Worm (Caenorhabditis elegans) whole organism, L4 larva: ENCODE data around the gene C05A2.4.

Source experiments
- F49E8.2 ChIP-seq: sonication (generic microtip); optimal IDR thresholded peaks from 2 replicates; lab custom pipeline; 2016; ENCODE audit warnings: missing compliant biosample characterization, mild to moderate bottlenecking, missing genetic modification characterization, borderline replicate concordance
- R02D3.7 ChIP-seq: fragments of 150-350 bp; sonication (generic microtip); optimal IDR thresholded peaks from 3 replicates; lab custom pipeline; 2014; ENCODE audit warnings: missing biosample characterization, missing genetic modification characterization
- T26A8.4 ChIP-seq: fragments of 200-800 bp; sonication (Bioruptor generic); IDR thresholded peaks from 2 replicates; pipeline ENCODE4 v1.3.6; 2022; ENCODE audit warnings: missing genetic modification characterization, missing compliant biosample characterization
- Y48G9A.11 ChIP-seq: fragments of 200-800 bp; sonication (Bioruptor generic); IDR thresholded peaks from 2 replicates; pipeline ENCODE4 v1.3.6; 2022; ENCODE audit warnings: missing genetic modification reagents, missing genetic modification characterization, missing compliant biosample characterization
- ZK546.5 ChIP-seq, 2 experiments: sonication (generic microtip); optimal IDR thresholded peaks; 2 replicates each; lab custom pipeline; 2017; ENCODE audit warnings: missing biosample characterization in 2 of 2, missing genetic modification characterization in 2 of 2
- aly-2 ChIP-seq: sonication (generic microtip); optimal IDR thresholded peaks from 2 replicates; lab custom pipeline; 2018; ENCODE audit warnings: missing biosample characterization, missing genetic modification characterization
- ama-1 ChIP-seq: fragments of 150-350 bp; optimal IDR thresholded peaks from 2 replicates; lab custom pipeline; 2014; ENCODE audit warnings: inconsistent platforms, mixed read lengths
- attf-4 ChIP-seq: sonication (generic microtip); optimal IDR thresholded peaks from 3 replicates; lab custom pipeline; 2017; ENCODE audit warnings: missing biosample characterization, missing genetic modification characterization
- ceh-32 ChIP-seq: sonication (generic microtip); optimal IDR thresholded peaks from 2 replicates; lab custom pipeline; 2016; ENCODE audit warnings: mild to moderate bottlenecking, missing genetic modification characterization, missing compliant biosample characterization; ENCODE audit not compliant: poor library complexity
- ceh-44 ChIP-seq: fragments of 200-800 bp; sonication (Bioruptor generic); IDR thresholded peaks from 2 replicates; pipeline ENCODE4 v1.3.6; 2022; ENCODE audit warnings: missing genetic modification reagents, missing genetic modification characterization, missing compliant biosample characterization
- ceh-62 ChIP-seq: sonication (generic microtip); optimal IDR thresholded peaks from 2 replicates; lab custom pipeline; 2017; ENCODE audit warnings: missing biosample characterization, missing genetic modification characterization
- ces-1 ChIP-seq: fragments of 150-350 bp; sonication (generic microtip); optimal IDR thresholded peaks from 4 replicates; lab custom pipeline; 2014; ENCODE audit warnings: missing biosample characterization, missing genetic modification reagents, missing genetic modification characterization
- cey-2 ChIP-seq: sonication (generic microtip); optimal IDR thresholded peaks from 3 replicates; lab custom pipeline; 2017; ENCODE audit warnings: missing genetic modification characterization, mild to moderate bottlenecking, missing compliant biosample characterization, antibody characterized with exemption, borderline replicate concordance; ENCODE audit not compliant: insufficient read depth
- ctbp-1 ChIP-seq: fragments of 200-800 bp; sonication (Bioruptor generic); IDR thresholded peaks from 2 replicates; pipeline ENCODE4 v1.3.6; 2022; ENCODE audit warnings: missing genetic modification reagents, missing genetic modification characterization, missing compliant biosample characterization
- daf-16 ChIP-seq, 3 experiments: sonication (generic microtip); optimal IDR thresholded peaks; 2 replicates each; lab custom pipeline; 2016 to 2017; ENCODE audit warnings: missing genetic modification characterization in 3 of 3, missing genetic modification reagents in 3 of 3, mild to moderate bottlenecking in 2 of 3, missing compliant biosample characterization in 2 of 3, missing biosample characterization in 1 of 3, moderate library complexity in 1 of 3
- dmd-6 ChIP-seq: fragments of 200-800 bp; sonication (Bioruptor generic); IDR thresholded peaks from 2 replicates; pipeline ENCODE4 v1.3.6; 2022; ENCODE audit warnings: missing genetic modification reagents, missing genetic modification characterization, missing compliant biosample characterization
- dmd-8 ChIP-seq: fragments of 200-800 bp; sonication (Bioruptor generic); IDR thresholded peaks from 2 replicates; pipeline ENCODE4 v1.3.6; 2022; ENCODE audit warnings: missing genetic modification characterization, missing compliant biosample characterization
- duxl-1 ChIP-seq: sonication (generic microtip); optimal IDR thresholded peaks from 2 replicates; lab custom pipeline; 2016; ENCODE audit warnings: mild to moderate bottlenecking, missing genetic modification characterization, moderate library complexity, missing compliant biosample characterization; ENCODE audit not compliant: poor library complexity
- dve-1 ChIP-seq: sonication (generic microtip); optimal IDR thresholded peaks from 2 replicates; lab custom pipeline; 2017; ENCODE audit warnings: antibody characterized with exemption, mild to moderate bottlenecking, missing genetic modification characterization, missing compliant biosample characterization; ENCODE audit not compliant: insufficient read depth
- egl-27 ChIP-seq: sonication (generic microtip); optimal IDR thresholded peaks from 3 replicates; lab custom pipeline; 2017; ENCODE audit warnings: missing biosample characterization, missing genetic modification reagents, missing genetic modification characterization
- fkh-10 ChIP-seq: fragments of 150-350 bp; optimal IDR thresholded peaks from 2 replicates; lab custom pipeline; 2014; ENCODE audit warnings: missing biosample characterization, missing genetic modification reagents, missing genetic modification characterization
- hlh-30 ChIP-seq: sonication (generic microtip); optimal IDR thresholded peaks from 2 replicates; lab custom pipeline; 2017; ENCODE audit warnings: antibody characterized with exemption, mild to moderate bottlenecking, missing genetic modification characterization, missing compliant biosample characterization; ENCODE audit not compliant: insufficient read depth
- hmg-1.1 ChIP-seq: fragments of 200-800 bp; sonication (Bioruptor generic); IDR thresholded peaks from 2 replicates; pipeline ENCODE4 v1.3.6; 2022; ENCODE audit warnings: missing genetic modification reagents, missing genetic modification characterization, missing compliant biosample characterization
- jun-1 ChIP-seq: fragments of 150-350 bp; optimal IDR thresholded peaks from 2 replicates; lab custom pipeline; 2014; ENCODE audit warnings: missing biosample characterization, missing genetic modification reagents, missing genetic modification characterization
- lim-7 ChIP-seq: fragments of 200-800 bp; sonication (Bioruptor generic); IDR thresholded peaks from 2 replicates; pipeline ENCODE4 v1.3.6; 2022; ENCODE audit warnings: missing genetic modification characterization, missing compliant biosample characterization
- lin-15B ChIP-seq: fragments of 150-350 bp; sonication (generic microtip); optimal IDR thresholded peaks from 3 replicates; lab custom pipeline; 2014; ENCODE audit warnings: missing biosample characterization, missing genetic modification characterization
- lin-29 ChIP-seq: fragments of 200-800 bp; sonication (Bioruptor generic); IDR thresholded peaks from 2 replicates; pipeline ENCODE4 v1.3.6; 2022; ENCODE audit warnings: missing genetic modification reagents, missing genetic modification characterization, missing compliant biosample characterization
- lir-3 ChIP-seq: sonication (generic microtip); optimal IDR thresholded peaks from 2 replicates; lab custom pipeline; 2016; ENCODE audit warnings: mild to moderate bottlenecking, missing genetic modification characterization, missing compliant biosample characterization
- lsy-2 ChIP-seq, 2 experiments: fragments of 150-350 bp in 1 of 2; sonication (generic microtip) in 1 of 2; optimal IDR thresholded peaks; 2 replicates each; lab custom pipeline; 2014 to 2017; ENCODE audit warnings: missing biosample characterization in 2 of 2, missing genetic modification characterization in 2 of 2
- madf-5 ChIP-seq, 2 experiments: fragments of 200-800 bp; sonication (Bioruptor generic); IDR thresholded peaks; 2 replicates each; pipeline ENCODE4 v1.3.6; 2022; ENCODE audit warnings: missing compliant biosample characterization in 2 of 2, missing genetic modification characterization in 2 of 2
- mdl-1 ChIP-seq, 2 experiments: fragments of 150-350 bp in 1 of 2; sonication (generic microtip) in 1 of 2; optimal IDR thresholded peaks; 2 replicates each; lab custom pipeline; 2014 to 2017; ENCODE audit warnings: missing biosample characterization in 2 of 2, missing genetic modification characterization in 2 of 2
- mep-1 ChIP-seq: fragments of 150-350 bp; sonication (generic microtip); optimal IDR thresholded peaks from 3 replicates; lab custom pipeline; 2014; ENCODE audit warnings: missing biosample characterization, missing genetic modification characterization
- mxl-3 ChIP-seq: fragments of 200-800 bp; sonication (Bioruptor generic); optimal IDR thresholded peaks from 2 replicates; lab custom pipeline; 2018; ENCODE audit warnings: mild to moderate bottlenecking, missing genetic modification characterization, missing compliant biosample characterization
- nhr-11 ChIP-seq: fragments of 150-350 bp; optimal IDR thresholded peaks from 2 replicates; lab custom pipeline; 2014; ENCODE audit warnings: missing biosample characterization, missing genetic modification characterization
- nhr-111 ChIP-seq: fragments of 200-800 bp; sonication (Bioruptor generic); optimal IDR thresholded peaks from 2 replicates; lab custom pipeline; 2018; ENCODE audit warnings: mild to moderate bottlenecking, missing genetic modification characterization, missing compliant biosample characterization
- nhr-28 ChIP-seq: fragments of 150-350 bp; optimal IDR thresholded peaks from 2 replicates; lab custom pipeline; 2014; ENCODE audit warnings: missing biosample characterization, missing genetic modification characterization
- nhr-48 ChIP-seq: sonication (generic microtip); optimal IDR thresholded peaks from 2 replicates; lab custom pipeline; 2016; ENCODE audit warnings: mild to moderate bottlenecking, missing genetic modification characterization, missing compliant biosample characterization
- rbr-2 ChIP-seq: sonication (generic microtip); optimal IDR thresholded peaks from 2 replicates; lab custom pipeline; 2016; ENCODE audit warnings: missing genotype, missing genetic modification characterization, missing compliant biosample characterization
- saeg-2 ChIP-seq: fragments of 200-800 bp; sonication (Bioruptor generic); IDR thresholded peaks from 2 replicates; pipeline ENCODE4 v1.3.6; 2022; ENCODE audit warnings: missing genetic modification reagents, missing genetic modification characterization, missing compliant biosample characterization
- skn-1 ChIP-seq: fragments of 150-350 bp; optimal IDR thresholded peaks from 2 replicates; lab custom pipeline; 2014; ENCODE audit warnings: missing biosample characterization, missing genetic modification characterization
- snpc-4 ChIP-seq: fragments of 150-350 bp; optimal IDR thresholded peaks from 2 replicates; lab custom pipeline; 2014; ENCODE audit warnings: missing biosample characterization, missing genetic modification characterization
- spr-1 ChIP-seq: sonication (generic microtip); optimal IDR thresholded peaks from 2 replicates; lab custom pipeline; 2016; ENCODE audit warnings: mild to moderate bottlenecking, missing genetic modification characterization, missing compliant biosample characterization
- tra-1 ChIP-seq: fragments of 200-800 bp; sonication (Bioruptor generic); IDR thresholded peaks from 2 replicates; pipeline ENCODE4 v1.3.6; 2022; ENCODE audit warnings: missing genetic modification reagents, missing genetic modification characterization, missing compliant biosample characterization
- unc-39 ChIP-seq: sonication (generic microtip); optimal IDR thresholded peaks from 2 replicates; lab custom pipeline; 2017; ENCODE audit warnings: missing biosample characterization, missing genetic modification characterization
- unc-62 ChIP-seq, 3 experiments: fragments of 150-350 bp in 1 of 3; sonication (generic microtip); optimal IDR thresholded peaks in 2 of 3; peaks in 1 of 3; 1 replicate in 1 of 3; 2 replicates in 2 of 3; lab custom pipeline; 2014 to 2017; ENCODE audit warnings: missing biosample characterization in 3 of 3, missing genetic modification characterization in 3 of 3, missing genetic modification reagents in 3 of 3, missing genotype in 1 of 3
- vab-7 ChIP-seq: fragments of 200-800 bp; sonication (Bioruptor generic); IDR thresholded peaks from 2 replicates; pipeline ENCODE4 v1.3.6; 2022; ENCODE audit warnings: missing genetic modification reagents, missing genetic modification characterization, missing compliant biosample characterization
- zip-11 ChIP-seq: fragments of 200-800 bp; sonication (Bioruptor generic); IDR thresholded peaks from 2 replicates; pipeline ENCODE4 v1.3.6; 2022; ENCODE audit warnings: missing genetic modification characterization, missing compliant biosample characterization
- zip-2 ChIP-seq: fragments of 150-350 bp; optimal IDR thresholded peaks from 2 replicates; lab custom pipeline; 2014; ENCODE audit warnings: missing biosample characterization, missing genetic modification characterization

C05A2.4 gene

DNA sequence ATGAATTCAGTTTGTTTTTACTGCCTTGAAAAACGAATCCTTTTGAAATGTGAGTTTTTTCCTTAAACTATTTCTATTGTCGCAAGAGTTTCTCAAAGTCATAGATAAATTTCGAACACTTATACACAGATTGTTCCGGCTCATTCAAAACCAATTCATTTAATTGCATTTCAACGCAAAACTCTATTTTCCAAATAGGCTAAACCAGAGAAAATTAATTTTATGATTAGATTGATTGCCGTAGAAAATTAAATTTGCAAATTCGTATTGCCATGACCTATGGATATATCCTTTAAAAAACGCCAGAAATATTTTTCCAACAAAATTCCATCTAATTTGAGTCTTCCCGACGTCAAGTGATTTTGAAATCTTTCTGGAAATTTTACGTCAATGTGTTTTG lies 19.3 kb upstream of the C05A2.4 start:
- no peak for TF ChIP-seq ceh-32 (tag; lab: Kevin White, UChicago)
- TF ChIP-seq hlh-30 (tag; lab: Kevin White, UChicago), result no peak
- no peak for TF ChIP-seq vab-7 (GFP tag; lab: Robert Waterston, UW)
- TF ChIP-seq ceh-44 (GFP tag; lab: Robert Waterston, UW), result no peak
- TF ChIP-seq dve-1 (tag; lab: Kevin White, UChicago), result no peak
- TF ChIP-seq, all 104 proteins: peak for 0

DNA sequence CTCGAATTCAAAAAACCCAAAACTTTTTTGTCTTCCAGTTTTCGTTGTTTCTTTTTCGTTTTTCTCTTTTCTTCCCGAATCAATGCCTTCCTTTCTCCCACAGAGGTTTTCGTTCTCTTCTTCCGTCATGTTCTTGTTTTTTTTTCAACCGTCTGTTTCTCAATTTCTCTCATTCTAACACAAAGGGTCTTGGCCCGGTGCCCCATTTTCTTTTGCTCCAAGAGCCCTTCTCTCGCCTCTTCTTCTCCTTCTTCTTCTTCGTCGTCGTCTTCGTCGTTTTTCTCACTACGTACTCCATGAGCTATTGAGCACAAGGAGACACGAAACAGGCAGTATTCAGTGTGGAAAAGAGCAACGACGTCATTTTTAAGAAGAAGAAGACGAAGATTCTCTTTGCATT lies 17.8 kb upstream of the C05A2.4 start:
- TF ChIP-seq zip-11 (GFP tag; lab: Robert Waterston, UW) (no peak), mep-1 (tag; lab: Kevin White, UChicago) (no peak), dve-1 (tag; lab: Kevin White, UChicago) (no peak), jun-1 (tag; lab: Kevin White, UChicago) (no peak), F49E8.2 (no peak), Y48G9A.11 (no peak), saeg-2 (GFP tag; lab: Robert Waterston, UW) (no peak), ces-1 (no peak), rbr-2 (tag; lab: Kevin White, UChicago) (peak; percentile 46), nhr-48 (tag; lab: Kevin White, UChicago) (no peak), dmd-6 (GFP tag; lab: Robert Waterston, UW) (no peak), R02D3.7 (tag; lab: Kevin White, UChicago) (no peak), dmd-8 (GFP tag; lab: Robert Waterston, UW) (no peak), mdl-1 (tag; optimal IDR thresholded peaks at IDR 0.05; lab: Kevin White, UChicago) (peak in 1 of 2 experiments; percentile 27), nhr-28 (tag; lab: Kevin White, UChicago) (no peak), T26A8.4 (GFP tag; lab: Robert Waterston, UW) (no peak), ceh-62 (tag; lab: Kevin White, UChicago) (no peak), unc-62 (GFP tag; optimal IDR thresholded peaks at IDR 0.05 in 1 of 2; lab: Kevin White, UChicago) (peak in 1 of 2 experiments; percentile 83), unc-62 (tag; optimal IDR thresholded peaks at IDR 0.05; lab: Kevin White, UChicago) (no peak), daf-16 (GFP tag; optimal IDR thresholded peaks at IDR 0.05; lab: Kevin White, UChicago) (no peak), daf-16 (tag; optimal IDR thresholded peaks at IDR 0.05; lab: Kevin White, UChicago) (no peak), lin-29 (GFP tag; lab: Robert Waterston, UW) (no peak), attf-4 (tag; lab: Kevin White, UChicago) (no peak), tra-1 (GFP tag; lab: Robert Waterston, UW) (no peak), ctbp-1 (GFP tag; lab: Robert Waterston, UW) (0 out of 2 replicates have a peak, but pooled peaks have one; percentile 22), lim-7 (no peak), spr-1 (tag; lab: Kevin White, UChicago) (no peak), snpc-4 (no peak), vab-7 (GFP tag; lab: Robert Waterston, UW) (no peak), aly-2 (no peak), nhr-111 (GFP tag; lab: Kevin White, UChicago) (no peak), ZK546.5 (tag; optimal IDR thresholded peaks at IDR 0.05; lab: Kevin White, UChicago) (no peak), fkh-10 (GFP tag; lab: Kevin White, UChicago) (peak; percentile 46), nhr-11 (peak; percentile 18), lsy-2 (tag; optimal IDR thresholded peaks at IDR 0.05; lab: Kevin White, UChicago) (peak in 1 of 2 experiments; percentile 21), ama-1 (lab: Kevin White, UChicago) (no peak), madf-5 (GFP tag; IDR thresholded peaks at IDR 0.05; lab: Robert Waterston, UW) (no peak), lir-3 (tag; lab: Kevin White, UChicago) (no peak), egl-27 (no peak), skn-1 (tag; lab: Kevin White, UChicago) (no peak), cey-2 (tag; lab: Kevin White, UChicago) (no peak), lin-15B (tag; lab: Kevin White, UChicago) (no peak), hmg-1.1 (GFP tag; lab: Robert Waterston, UW) (peak; percentile 67), mxl-3 (no peak), unc-39 (tag; lab: Kevin White, UChicago) (no peak), zip-2 (no peak), duxl-1 (tag; lab: Kevin White, UChicago) (no peak), hlh-30 (tag; lab: Kevin White, UChicago) (peak; percentile 12)
